Fruit fly (Drosophila melanogaster) whole organism, adult: ENCODE measurements around the gene CG32148.

Experiments
- CG11617 ChIP-seq: fragments of 200-800 bp; sonication (Bioruptor generic); optimal IDR thresholded peaks from 2 replicates; lab custom pipeline; 2017; ENCODE audit warnings: mild to moderate bottlenecking, missing biosample characterization, missing genetic modification reagents, missing genetic modification characterization
- CG12768 ChIP-seq: fragments of 200-800 bp; sonication (Bioruptor generic); optimal IDR thresholded peaks from 2 replicates; lab custom pipeline; 2017; ENCODE audit warnings: missing biosample characterization, missing genetic modification characterization, mild to moderate bottlenecking, moderate library complexity, missing genetic modification reagents
- CG14711 ChIP-seq: fragments of 200-800 bp; sonication (Bioruptor generic); optimal IDR thresholded peaks from 2 replicates; lab custom pipeline; 2018; ENCODE audit warnings: missing biosample characterization, mild to moderate bottlenecking, missing genetic modification characterization, moderate library complexity
- CG1620 ChIP-seq: fragments of 200-800 bp; sonication (Bioruptor generic); optimal IDR thresholded peaks from 2 replicates; lab custom pipeline; 2016; ENCODE audit warnings: missing biosample characterization, missing genetic modification characterization
- CG33017 ChIP-seq: fragments of 200-800 bp; sonication (Bioruptor generic); optimal IDR thresholded peaks from 2 replicates; lab custom pipeline; 2018; ENCODE audit warnings: missing biosample characterization, mild to moderate bottlenecking, missing genetic modification characterization, moderate library complexity
- CG5204 ChIP-seq: fragments of 200-800 bp; sonication (Bioruptor generic); optimal IDR thresholded peaks from 2 replicates; lab custom pipeline; 2016; ENCODE audit warnings: missing biosample characterization, missing genetic modification characterization
- CG7045 ChIP-seq: fragments of 200-800 bp; sonication (Bioruptor generic); optimal IDR thresholded peaks from 2 replicates; lab custom pipeline; 2017; ENCODE audit warnings: missing biosample characterization, mild to moderate bottlenecking, missing genetic modification characterization
- CG7101 ChIP-seq: fragments of 200-800 bp; sonication (Bioruptor generic); optimal IDR thresholded peaks from 2 replicates; lab custom pipeline; 2018; ENCODE audit warnings: missing biosample characterization, mild to moderate bottlenecking, missing genetic modification characterization, moderate library complexity
- Clk ChIP-seq: fragments of 200-800 bp; sonication (Bioruptor generic); optimal IDR thresholded peaks from 2 replicates; lab custom pipeline; 2017; ENCODE audit warnings: missing biosample characterization, missing genetic modification characterization
- Crg-1 ChIP-seq: fragments of 200-800 bp; sonication (Bioruptor generic); optimal IDR thresholded peaks from 2 replicates; lab custom pipeline; 2016; ENCODE audit warnings: missing biosample characterization, missing genetic modification characterization
- Hr96 ChIP-seq: fragments of 200-800 bp; sonication (Bioruptor generic); optimal IDR thresholded peaks from 2 replicates; lab custom pipeline; 2016; ENCODE audit warnings: missing biosample characterization, missing genetic modification characterization
- Mnt ChIP-seq: fragments of 200-800 bp; sonication (Bioruptor generic); optimal IDR thresholded peaks from 2 replicates; lab custom pipeline; 2016; ENCODE audit warnings: missing biosample characterization, mild to moderate bottlenecking, missing genetic modification characterization
- bab1 ChIP-seq: fragments of 200-800 bp; sonication (Bioruptor generic); optimal IDR thresholded peaks from 3 replicates; lab custom pipeline; 2019; ENCODE audit warnings: missing biosample characterization, mild to moderate bottlenecking, missing genetic modification characterization, moderate library complexity
- cic ChIP-seq: fragments of 200-800 bp; sonication (Bioruptor generic); optimal IDR thresholded peaks from 2 replicates; lab custom pipeline; 2017; ENCODE audit warnings: missing biosample characterization, mild to moderate bottlenecking, missing genetic modification characterization, moderate library complexity
- cnc ChIP-seq, 2 experiments: fragments of >200 bp; optimal IDR thresholded peaks; 2 replicates each; lab custom pipeline; 2017
- kay ChIP-seq: fragments of 200-800 bp; sonication (Bioruptor generic); peaks from one replicate; lab custom pipeline; 2016; ENCODE audit warnings: missing biosample characterization, missing genetic modification characterization, borderline replicate concordance
- ovo ChIP-seq: fragments of 200-800 bp; sonication (Bioruptor generic); optimal IDR thresholded peaks from 2 replicates; lab custom pipeline; 2016; ENCODE audit warnings: missing biosample characterization, missing genetic modification characterization
- pad ChIP-seq: fragments of 200-800 bp; sonication (Bioruptor generic); optimal IDR thresholded peaks from 3 replicates; lab custom pipeline; 2017; ENCODE audit warnings: missing biosample characterization, missing genetic modification characterization, mild to moderate bottlenecking, moderate library complexity, missing genetic modification reagents
- tj ChIP-seq: fragments of 200-800 bp; sonication (Bioruptor generic); optimal IDR thresholded peaks from 3 replicates; lab custom pipeline; 2017; ENCODE audit warnings: missing biosample characterization, mild to moderate bottlenecking, missing genetic modification characterization, moderate library complexity
- toe ChIP-seq: fragments of 200-800 bp; sonication (Bioruptor generic); optimal IDR thresholded peaks from 2 replicates; lab custom pipeline; 2016; ENCODE audit warnings: missing biosample characterization, missing genetic modification characterization

CG32148 gene

dm6 chr3L:15013296-15013695 is 10.0 kb upstream of the CG32148 start:
- no peak for TF ChIP-seq CG5204 (GFP tag; lab: Kevin White, UChicago)
- no peak for TF ChIP-seq bab1 (GFP tag; lab: Kevin White, UChicago)
- TF ChIP-seq kay (GFP tag; lab: Kevin White, UChicago) = no peak
- no peak for TF ChIP-seq CG11617
- TF ChIP-seq CG12768 (GFP tag; lab: Kevin White, UChicago) = no peak
- no peak for TF ChIP-seq Hr96 (GFP tag; lab: Kevin White, UChicago)
- no peak for TF ChIP-seq cnc (optimal IDR thresholded peaks at IDR 0.05; lab: Kevin White, UChicago)
- no peak for TF ChIP-seq pad
- TF ChIP-seq CG7045 (GFP tag; lab: Kevin White, UChicago) = no peak
- no peak for TF ChIP-seq Mnt (GFP tag; lab: Kevin White, UChicago)
- TF ChIP-seq CG33017 = no peak
- TF ChIP-seq CG14711 (tag; lab: Kevin White, UChicago) = no peak
- TF ChIP-seq tj (GFP tag; lab: Kevin White, UChicago) = no peak
- TF ChIP-seq Crg-1 (GFP tag; lab: Kevin White, UChicago) = no peak
- no peak for TF ChIP-seq cic (GFP tag; lab: Kevin White, UChicago)
- TF ChIP-seq toe (GFP tag; lab: Kevin White, UChicago) = no peak

dm6 chr3L:15013957-15014692 is 9.2 kb upstream of the CG32148 start, which contains the start of gene Reck:
Gene Reck, minus strand, starts transcription at chr3L:15014062.
- TF ChIP-seq CG12768 (GFP tag; lab: Kevin White, UChicago) (peak; percentile 46), ovo (GFP tag; lab: Kevin White, UChicago) (no peak)

dm6 chr3L:15021008-15021407 is 2.3 kb upstream of the CG32148 start:
- TF ChIP-seq CG14711 (tag; lab: Kevin White, UChicago) (no peak), CG1620 (GFP tag; lab: Kevin White, UChicago) (no peak), CG7101 (no peak), pad (no peak), CG12768 (GFP tag; lab: Kevin White, UChicago) (no peak), CG5204 (GFP tag; lab: Kevin White, UChicago) (no peak), cic (GFP tag; lab: Kevin White, UChicago) (no peak), Hr96 (GFP tag; lab: Kevin White, UChicago) (no peak), toe (GFP tag; lab: Kevin White, UChicago) (no peak), kay (GFP tag; lab: Kevin White, UChicago) (no peak), Crg-1 (GFP tag; lab: Kevin White, UChicago) (no peak), Mnt (GFP tag; lab: Kevin White, UChicago) (no peak), CG33017 (no peak), ovo (GFP tag; lab: Kevin White, UChicago) (no peak)

dm6 chr3L:15031773-15032172 is 8.5 kb downstream of the CG32148 start:
- TF ChIP-seq Hr96 (GFP tag; lab: Kevin White, UChicago) (no peak), ovo (GFP tag; lab: Kevin White, UChicago) (no peak), Mnt (GFP tag; lab: Kevin White, UChicago) (no peak), pad (no peak)

- no peak for TF ChIP-seq kay (GFP tag; lab: Kevin White, UChicago)
- TF ChIP-seq Mnt (GFP tag; lab: Kevin White, UChicago) = no peak
- no peak for TF ChIP-seq toe (GFP tag; lab: Kevin White, UChicago)
- no peak for TF ChIP-seq CG7101
- TF ChIP-seq tj (GFP tag; lab: Kevin White, UChicago) = no peak
- TF ChIP-seq CG7045 (GFP tag; lab: Kevin White, UChicago) = no peak
- no peak for TF ChIP-seq cic (GFP tag; lab: Kevin White, UChicago)
- no peak for TF ChIP-seq cnc (optimal IDR thresholded peaks at IDR 0.05; lab: Kevin White, UChicago)
Observed at dm6 chr3L:15034061-15034713, 10.9 kb downstream of the CG32148 start.

DNA sequence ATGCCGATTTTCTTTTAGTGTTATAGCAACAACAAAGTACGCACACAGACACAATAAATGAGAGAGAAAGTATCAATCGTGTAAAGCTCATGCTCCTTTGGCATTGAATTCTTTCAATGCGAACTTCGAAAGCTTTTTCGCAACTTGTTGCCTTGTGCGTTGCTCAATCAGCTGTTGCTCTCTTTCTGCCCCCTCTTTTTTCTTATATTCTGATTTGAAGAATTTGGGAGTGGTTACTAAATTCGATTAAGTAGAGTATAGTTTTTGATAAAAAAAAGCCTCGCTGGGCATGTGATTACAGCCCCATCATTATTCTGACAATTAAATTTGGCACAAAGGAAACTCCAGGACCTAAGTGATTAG is 11.4 kb downstream of the CG32148 start:
- no peak for TF ChIP-seq CG11617
- TF ChIP-seq toe (GFP tag; lab: Kevin White, UChicago) = no peak
- no peak for TF ChIP-seq tj (GFP tag; lab: Kevin White, UChicago)
- TF ChIP-seq Crg-1 (GFP tag; lab: Kevin White, UChicago) = no peak
- no peak for TF ChIP-seq CG5204 (GFP tag; lab: Kevin White, UChicago)
- no peak for TF ChIP-seq Mnt (GFP tag; lab: Kevin White, UChicago)
- no peak for TF ChIP-seq pad
- TF ChIP-seq CG33017 = no peak
- no peak for TF ChIP-seq ovo (GFP tag; lab: Kevin White, UChicago)

dm6 chr3L:15035585-15035984 is 12.3 kb downstream of the CG32148 start:
- no peak for TF ChIP-seq CG7045 (GFP tag; lab: Kevin White, UChicago)
- TF ChIP-seq CG1620 (GFP tag; lab: Kevin White, UChicago) = no peak
- TF ChIP-seq kay (GFP tag; lab: Kevin White, UChicago) = no peak
- no peak for TF ChIP-seq CG11617
- TF ChIP-seq CG33017 = no peak
- TF ChIP-seq cic (GFP tag; lab: Kevin White, UChicago) = no peak
- no peak for TF ChIP-seq Mnt (GFP tag; lab: Kevin White, UChicago)
- TF ChIP-seq CG14711 (tag; lab: Kevin White, UChicago) = no peak
- no peak for TF ChIP-seq bab1 (GFP tag; lab: Kevin White, UChicago)
- no peak for TF ChIP-seq Clk
- TF ChIP-seq pad = no peak
- TF ChIP-seq CG12768 (GFP tag; lab: Kevin White, UChicago) = no peak
- TF ChIP-seq Crg-1 (GFP tag; lab: Kevin White, UChicago) = no peak
- no peak for TF ChIP-seq Hr96 (GFP tag; lab: Kevin White, UChicago)
- TF ChIP-seq toe (GFP tag; lab: Kevin White, UChicago) = no peak
- TF ChIP-seq ovo (GFP tag; lab: Kevin White, UChicago) = no peak
- no peak for TF ChIP-seq CG5204 (GFP tag; lab: Kevin White, UChicago)
